Worm (Caenorhabditis elegans): Measurements from ENCODE around the gene B0564.2.

- TF ChIP-seq hlh-30 (tag; optimal IDR thresholded peaks at IDR 0.05; ENCODE audit: insufficient read depth) (no peak), nhr-76 (tag; optimal IDR thresholded peaks at IDR 0.05) (no peak), nhr-10 (tag; optimal IDR thresholded peaks at IDR 0.05) (no peak), mep-1 (tag; optimal IDR thresholded peaks at IDR 0.05) (no peak), snpc-4 (tag; optimal IDR thresholded peaks at IDR 0.05) (no peak), lin-38 (GFP tag; IDR thresholded peaks at IDR 0.05) (no peak), unc-39 (tag; optimal IDR thresholded peaks at IDR 0.05) (no peak)
These were observed 40.3 kb upstream of the B0564.2 start, which contains the start of gene col-131 for ce11 chrIV:13067200-13067599.
